Worm (Caenorhabditis elegans): ENCODE results near the gene nlp-45.

The nlp-45 gene

DNA sequence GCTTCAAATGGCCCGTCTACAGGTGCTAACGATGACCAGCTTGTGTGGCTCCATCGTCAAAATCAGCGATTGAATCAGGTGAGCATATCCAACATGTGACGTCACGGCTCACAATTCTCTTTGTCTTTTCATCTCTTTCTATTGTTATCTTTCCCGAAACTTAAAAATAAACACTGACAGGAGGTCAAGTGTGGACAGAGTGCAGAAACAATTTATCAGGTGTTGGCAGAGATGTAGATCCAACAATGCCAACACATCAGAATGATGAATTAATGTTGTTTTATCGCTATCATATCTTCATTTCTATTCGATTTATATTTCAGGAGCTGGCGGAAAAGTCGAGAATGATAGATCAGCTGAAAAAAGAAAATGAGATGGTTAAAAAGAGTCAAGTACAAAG lies 9.9 kb upstream of the nlp-45 start:
- TF ChIP-seq pha-4 (tag; optimal IDR thresholded peaks at IDR 0.05): no peak
- no peak for TF ChIP-seq sem-2 (GFP tag; optimal IDR thresholded peaks at IDR 0.05)
- TF ChIP-seq cnd-1 (tag; optimal IDR thresholded peaks at IDR 0.05): no peak
- no peak for TF ChIP-seq zip-8 (tag; optimal IDR thresholded peaks at IDR 0.05)
- TF ChIP-seq mls-2 (tag; optimal IDR thresholded peaks at IDR 0.05): no peak
- TF ChIP-seq unc-62 (GFP tag; optimal IDR thresholded peaks at IDR 0.05): peak; percentile 80
- peak; percentile 16 for TF ChIP-seq unc-120 (tag; optimal IDR thresholded peaks at IDR 0.05; ENCODE audit: poor library complexity, severe bottlenecking)
- no peak for TF ChIP-seq hlh-1 (tag; optimal IDR thresholded peaks at IDR 0.05)
- no peak for TF ChIP-seq unc-39 (tag; optimal IDR thresholded peaks at IDR 0.05)
- no peak for TF ChIP-seq tbx-8 (GFP tag; optimal IDR thresholded peaks at IDR 0.05)
- no peak for TF ChIP-seq nhr-28 (tag; optimal IDR thresholded peaks at IDR 0.05)
- TF ChIP-seq ceh-43 (GFP tag; optimal IDR thresholded peaks at IDR 0.05): no peak
- no peak for TF ChIP-seq elt-3 (tag; optimal IDR thresholded peaks at IDR 0.05)

DNA sequence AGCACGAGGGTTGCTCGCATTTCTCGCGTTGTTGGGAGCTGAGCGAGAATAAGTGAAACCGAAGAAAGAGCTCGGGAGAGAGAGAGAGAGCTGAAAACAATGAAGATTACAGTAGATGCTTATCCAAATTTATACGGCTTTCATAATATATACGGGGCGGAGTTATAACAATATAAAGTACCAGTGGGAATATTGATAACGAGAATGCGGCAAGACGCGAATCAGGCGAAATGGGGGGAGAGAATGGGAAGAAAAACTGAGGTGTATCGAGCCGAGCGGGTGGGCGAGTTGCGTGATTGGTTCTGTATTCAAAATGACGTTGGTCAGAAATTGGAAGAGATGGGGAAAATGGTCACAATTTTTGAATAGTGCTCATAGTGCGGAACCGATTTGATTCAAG lies 6.6 kb upstream of the nlp-45 start, which contains the start of gene nlp-2:
TSS of gene nlp-2 (minus strand) at position 101 of the 400 bp plus-strand sequence.
- TF ChIP-seq bed-3 (GFP tag; optimal IDR thresholded peaks at IDR 0.05) (no peak), ztf-11 (tag; optimal IDR thresholded peaks at IDR 0.05) (no peak), nhr-76 (tag; optimal IDR thresholded peaks at IDR 0.05) (no peak), mab-5 (tag; optimal IDR thresholded peaks at IDR 0.05) (no peak), hlh-1 (tag; optimal IDR thresholded peaks at IDR 0.05) (no peak), snpc-4 (tag; optimal IDR thresholded peaks at IDR 0.05) (no peak), nhr-2 (tag; optimal IDR thresholded peaks at IDR 0.05) (no peak), drap-1 (GFP tag; optimal IDR thresholded peaks at IDR 0.05) (no peak), zip-8 (tag; optimal IDR thresholded peaks at IDR 0.05) (no peak), ceh-39 (tag; optimal IDR thresholded peaks at IDR 0.05) (no peak), unc-120 (tag; optimal IDR thresholded peaks at IDR 0.05; ENCODE audit: poor library complexity, severe bottlenecking) (no peak), elt-3 (tag; optimal IDR thresholded peaks at IDR 0.05) (no peak), elt-1 (tag; optimal IDR thresholded peaks at IDR 0.05; ENCODE audit: borderline replicate concordance, insufficient read depth) (no peak), cnd-1 (tag; optimal IDR thresholded peaks at IDR 0.05) (no peak), ham-2 (GFP tag; optimal IDR thresholded peaks at IDR 0.05) (no peak)

DNA sequence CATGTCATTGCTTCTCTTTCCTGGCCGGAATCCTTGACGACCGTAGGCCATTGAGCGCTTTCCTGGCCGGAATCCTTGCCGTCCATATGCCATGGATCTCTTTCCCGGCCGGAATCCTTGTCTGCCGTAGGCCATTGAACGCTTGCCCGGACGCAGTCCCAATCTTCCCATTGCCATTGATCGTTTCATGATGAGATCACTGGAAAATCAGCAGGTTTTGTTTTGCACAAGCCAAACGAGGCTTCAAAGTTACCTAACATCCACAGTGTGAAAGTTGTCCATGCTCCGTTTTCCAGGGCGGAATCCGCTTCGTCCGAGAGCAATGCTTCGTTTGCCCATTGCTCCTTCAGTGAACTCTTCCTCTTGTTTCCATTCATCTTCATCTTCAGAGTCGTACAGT lies 6.0 kb upstream of the nlp-45 start:
- TF ChIP-seq sem-2 (GFP tag; optimal IDR thresholded peaks at IDR 0.05): no peak
- TF ChIP-seq ceh-39 (tag; optimal IDR thresholded peaks at IDR 0.05): no peak
- TF ChIP-seq elt-3 (tag; optimal IDR thresholded peaks at IDR 0.05): no peak
- TF ChIP-seq lin-32 (GFP tag; optimal IDR thresholded peaks at IDR 0.05): no peak
- TF ChIP-seq nhr-28 (tag; optimal IDR thresholded peaks at IDR 0.05): no peak
- no peak for TF ChIP-seq unc-120 (tag; optimal IDR thresholded peaks at IDR 0.05; ENCODE audit: poor library complexity, severe bottlenecking)
- no peak for TF ChIP-seq ztf-11 (tag; optimal IDR thresholded peaks at IDR 0.05)
- no peak for TF ChIP-seq pha-4 (tag; optimal IDR thresholded peaks at IDR 0.05)
- TF ChIP-seq flh-1 (GFP tag; optimal IDR thresholded peaks at IDR 0.05): no peak
- no peak for TF ChIP-seq cnd-1 (tag; optimal IDR thresholded peaks at IDR 0.05)
- no peak for TF ChIP-seq nhr-237 (tag; optimal IDR thresholded peaks at IDR 0.05)
- no peak for TF ChIP-seq unc-62 (GFP tag; optimal IDR thresholded peaks at IDR 0.05)
- TF ChIP-seq ces-1 (GFP tag; optimal IDR thresholded peaks at IDR 0.05): no peak
- no peak for TF ChIP-seq ham-2 (GFP tag; optimal IDR thresholded peaks at IDR 0.05)
- no peak for TF ChIP-seq bed-3 (GFP tag; optimal IDR thresholded peaks at IDR 0.05)
- TF ChIP-seq sptf-1 (tag; optimal IDR thresholded peaks at IDR 0.05): no peak

DNA sequence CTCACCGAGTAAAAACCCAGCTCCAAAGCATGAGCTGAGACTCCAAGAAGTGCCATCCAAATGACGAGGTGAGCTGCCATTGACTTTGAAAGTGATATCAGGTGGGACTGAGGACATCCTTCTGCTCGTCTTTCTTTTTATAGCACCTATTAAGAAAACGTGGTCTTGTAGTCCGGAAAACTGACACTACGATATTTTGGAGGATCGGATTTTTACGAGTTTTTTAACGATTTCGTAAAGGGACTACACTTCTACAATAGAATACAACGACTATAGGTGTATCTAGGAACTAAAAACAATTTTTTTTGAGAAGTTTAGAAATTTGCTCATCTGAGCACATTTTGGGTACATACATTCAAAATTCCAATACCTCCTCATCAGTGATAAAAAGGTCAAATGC lies 4.7 kb upstream of the nlp-45 start, which contains the start of gene nlp-23:
TSS of gene nlp-23 (minus strand) at position 101 of the 400 bp plus-strand sequence.
- TF ChIP-seq sem-2 (GFP tag; optimal IDR thresholded peaks at IDR 0.05) (no peak), unc-120 (tag; optimal IDR thresholded peaks at IDR 0.05; ENCODE audit: poor library complexity, severe bottlenecking) (no peak), ces-1 (GFP tag; optimal IDR thresholded peaks at IDR 0.05) (no peak), lsy-2 (tag; optimal IDR thresholded peaks at IDR 0.05) (no peak), nhr-2 (tag; optimal IDR thresholded peaks at IDR 0.05) (no peak), cnd-1 (tag; optimal IDR thresholded peaks at IDR 0.05) (no peak), ceh-39 (tag; optimal IDR thresholded peaks at IDR 0.05) (no peak), nhr-12 (tag; optimal IDR thresholded peaks at IDR 0.05) (no peak), lin-32 (GFP tag; optimal IDR thresholded peaks at IDR 0.05) (no peak), elt-1 (tag; optimal IDR thresholded peaks at IDR 0.05; ENCODE audit: borderline replicate concordance, insufficient read depth) (no peak)

DNA sequence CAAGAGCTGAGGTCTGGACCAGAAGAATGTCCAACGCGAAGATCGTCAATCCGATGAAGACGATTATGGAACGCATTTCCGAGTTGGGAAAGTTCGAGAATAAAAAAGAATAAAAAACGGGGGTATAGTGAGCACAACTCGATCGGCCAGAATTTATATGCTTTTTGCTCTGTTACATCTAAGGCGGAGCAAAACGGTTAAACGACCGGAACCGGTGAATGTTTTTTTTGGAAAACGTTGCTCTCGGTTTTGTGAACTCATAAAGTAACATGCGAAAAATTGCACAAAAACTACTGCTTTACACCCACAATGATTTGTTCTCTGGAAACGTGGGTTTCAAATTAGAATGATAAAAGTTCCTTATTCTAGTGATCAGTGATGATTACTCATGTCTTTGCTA lies 3.9 kb upstream of the nlp-45 start, which contains the start of gene nlp-22:
TSS of gene nlp-22 (minus strand) at position 101 of the 400 bp plus-strand sequence.
- TF ChIP-seq ces-1 (GFP tag; optimal IDR thresholded peaks at IDR 0.05): no peak
- no peak for TF ChIP-seq ham-2 (GFP tag; optimal IDR thresholded peaks at IDR 0.05)
- TF ChIP-seq sptf-1 (tag; optimal IDR thresholded peaks at IDR 0.05): no peak
- TF ChIP-seq snpc-4 (tag; optimal IDR thresholded peaks at IDR 0.05): no peak
- no peak for TF ChIP-seq lin-32 (GFP tag; optimal IDR thresholded peaks at IDR 0.05)
- no peak for TF ChIP-seq hlh-1 (tag; optimal IDR thresholded peaks at IDR 0.05)
- TF ChIP-seq M03D4.4 (tag; optimal IDR thresholded peaks at IDR 0.05): no peak
- TF ChIP-seq unc-62 (GFP tag; optimal IDR thresholded peaks at IDR 0.05): no peak
- no peak for TF ChIP-seq nhr-28 (tag; optimal IDR thresholded peaks at IDR 0.05)
- TF ChIP-seq mls-2 (tag; optimal IDR thresholded peaks at IDR 0.05): no peak
- no peak for TF ChIP-seq tbx-8 (GFP tag; optimal IDR thresholded peaks at IDR 0.05)
- no peak for TF ChIP-seq elt-1 (tag; optimal IDR thresholded peaks at IDR 0.05; ENCODE audit: borderline replicate concordance, insufficient read depth)
- TF ChIP-seq sem-2 (GFP tag; optimal IDR thresholded peaks at IDR 0.05): no peak
- no peak for TF ChIP-seq ceh-39 (tag; optimal IDR thresholded peaks at IDR 0.05)
- no peak for TF ChIP-seq zip-8 (tag; optimal IDR thresholded peaks at IDR 0.05)
- TF ChIP-seq elt-3 (tag; optimal IDR thresholded peaks at IDR 0.05): no peak
- TF ChIP-seq flh-1 (GFP tag; optimal IDR thresholded peaks at IDR 0.05): no peak
- TF ChIP-seq blmp-1 (tag; optimal IDR thresholded peaks at IDR 0.05): no peak
- TF ChIP-seq ceh-83 (GFP tag; optimal IDR thresholded peaks at IDR 0.05): no peak

Measured in whole organism, mixed stage, embryonic.